Worm (Caenorhabditis elegans) whole organism, L4/young adult: ENCODE results near the gene sre-51.

Source experiments
- W03F9.2 ChIP-seq: fragments of 150-350 bp; optimal IDR thresholded peaks from 2 replicates; lab custom pipeline; 2014; ENCODE audit warnings: missing biosample characterization, missing genetic modification characterization
- dao-5 ChIP-seq: sonication (generic microtip); optimal IDR thresholded peaks from 2 replicates; lab custom pipeline; 2016; ENCODE audit warnings: missing genotype, missing genetic modification characterization, moderate library complexity, missing compliant biosample characterization
- him-1 ChIP-seq: sonication (generic microtip); optimal IDR thresholded peaks from 2 replicates; lab custom pipeline; 2016; ENCODE audit warnings: missing genotype, missing genetic modification reagents, missing genetic modification characterization, missing compliant biosample characterization

DNA sequence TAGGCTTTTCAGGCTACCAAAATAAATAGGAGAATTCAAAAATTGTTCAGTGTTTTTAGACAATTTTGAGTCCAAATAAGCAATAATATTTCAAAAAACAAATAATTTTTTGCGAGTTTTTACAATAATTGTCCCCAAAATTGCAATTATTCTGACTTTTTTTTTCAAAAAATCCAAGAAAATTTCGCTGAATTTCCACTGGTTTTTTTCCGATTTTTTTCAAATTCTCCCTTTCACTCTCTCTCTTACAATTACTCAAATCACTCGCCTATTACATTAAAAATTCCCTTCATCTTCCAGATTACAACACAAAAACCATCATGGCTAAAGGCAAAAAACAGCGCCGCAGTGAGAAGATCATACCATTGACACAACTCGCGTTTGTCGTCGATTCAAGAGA lies 22.6 kb upstream of the sre-51 start, which contains the start of gene Y57A10A.31:
- TF ChIP-seq him-1 (tag; lab: Kevin White, UChicago) (no peak), dao-5 (tag; lab: Kevin White, UChicago) (no peak), W03F9.2 (no peak)
